Fruit fly (Drosophila melanogaster) Kc167 (cell line): ENCODE measurements around the gene CG34242.

Experiments used
- Myc ChIP-seq: fragments of >200 bp; optimal IDR thresholded peaks from 2 replicates; lab custom pipeline; 2017; ENCODE audit warnings: missing external identifiers
- h ChIP-seq: fragments of >200 bp; optimal IDR thresholded peaks from 3 replicates; lab custom pipeline; 2018; ENCODE audit warnings: missing external identifiers
- insv ChIP-seq: fragments of >200 bp; optimal IDR thresholded peaks from 3 replicates; lab custom pipeline; 2018; ENCODE audit warnings: missing external identifiers
- psq ChIP-seq: fragments of >200 bp; optimal IDR thresholded peaks from 2 replicates; lab custom pipeline; 2017; ENCODE audit warnings: missing external identifiers

dm6 chr3L:12533392-12534070 is at the start of gene CG34242, which contains the start of gene Tsf2:
- TF ChIP-seq insv (lab: Kevin White, UChicago) (no peak), Myc (no peak), h (no peak), psq (lab: Kevin White, UChicago) (no peak)
